In genomic region chrX:7068400-7068799, ce11 we compare ENCODE assay signal across 3 worm cellular contexts.
A peak's percentile ranks its signal among the peaks of the same experiment; 100 is the strongest.
TF ChIP-seq lines count a peak whose summit lies in the region.

Gene pdi-6, minus strand, starts transcription at chrX:7068563.

TF ChIP-seq in whole organism, L2 larva, 48 proteins besides CTCF, POLR2A, EP300 and RAD21 (continued from another document):
- TF ChIP-seq snpc-4 (tag; optimal IDR thresholded peaks at IDR 0.05; lab: Kevin White, UChicago) (peak; percentile 43), ceh-82 (tag; optimal IDR thresholded peaks at IDR 0.05; lab: Kevin White, UChicago) (peak; percentile 60), unc-62 (GFP tag; optimal IDR thresholded peaks at IDR 0.05; lab: Kevin White, UChicago) (no peak), sma-3 (GFP tag; optimal IDR thresholded peaks at IDR 0.05; lab: Kevin White, UChicago) (peak; percentile 95), nhr-77 (tag; optimal IDR thresholded peaks at IDR 0.05; lab: Kevin White, UChicago) (peak; percentile 44), elt-1 (tag; optimal IDR thresholded peaks at IDR 0.05; lab: Kevin White, UChicago) (no peak), lin-13 (GFP tag; optimal IDR thresholded peaks at IDR 0.05; lab: Kevin White, UChicago) (peak; percentile 93), nhr-129 (tag; optimal IDR thresholded peaks at IDR 0.05; lab: Kevin White, UChicago) (peak; percentile 92), ztf-11 (tag; optimal IDR thresholded peaks at IDR 0.05; lab: Kevin White, UChicago) (no peak), nhr-237 (tag; optimal IDR thresholded peaks at IDR 0.05; lab: Kevin White, UChicago) (no peak), peb-1 (tag; optimal IDR thresholded peaks at IDR 0.05; lab: Kevin White, UChicago) (no peak), sma-9 (GFP tag; optimal IDR thresholded peaks at IDR 0.05; lab: Kevin White, UChicago) (peak; percentile 91), sma-9 (tag; optimal IDR thresholded peaks at IDR 0.05; lab: Kevin White, UChicago) (no peak), mdl-1 (tag; optimal IDR thresholded peaks at IDR 0.05; lab: Kevin White, UChicago) (peak; percentile 24 to 78), skn-1 (tag; optimal IDR thresholded peaks at IDR 0.05; lab: Kevin White, UChicago) (no peak), nhr-10 (tag; optimal IDR thresholded peaks at IDR 0.05; lab: Kevin White, UChicago) (peak; percentile 50), ztf-1 (GFP tag; conservative IDR thresholded peaks at IDR 0.05; lab: Robert Waterston, UW) (no peak), nhr-21 (tag; optimal IDR thresholded peaks at IDR 0.05; lab: Kevin White, UChicago) (peak; percentile 85), unc-55 (GFP tag; optimal IDR thresholded peaks at IDR 0.05; lab: Kevin White, UChicago) (peak; percentile 91), aly-2 (tag; optimal IDR thresholded peaks at IDR 0.05; lab: Kevin White, UChicago) (no peak), Y55F3AM.14 (GFP tag; optimal IDR thresholded peaks at IDR 0.05; lab: Kevin White, UChicago) (peak; percentile 59), nhr-23 (tag; optimal IDR thresholded peaks at IDR 0.05; lab: Kevin White, UChicago) (no peak), sem-4 (tag; optimal IDR thresholded peaks at IDR 0.05; lab: Kevin White, UChicago) (peak; percentile 79), zag-1 (tag; optimal IDR thresholded peaks at IDR 0.05; lab: Kevin White, UChicago) (peak; percentile 54), nhr-6 (tag; optimal IDR thresholded peaks at IDR 0.05; lab: Kevin White, UChicago) (peak; percentile 66), fos-1 (tag; optimal IDR thresholded peaks at IDR 0.05; lab: Kevin White, UChicago) (peak; percentile 93)

TF ChIP-seq in whole organism, L4 larva, 104 proteins besides CTCF, POLR2A, EP300 and RAD21 (continued from another document and continues in another):
- TF ChIP-seq hmg-1.1 (GFP tag; IDR thresholded peaks at IDR 0.05; lab: Robert Waterston, UW) (peak; percentile 87), nhr-25 (tag; optimal IDR thresholded peaks at IDR 0.05; lab: Kevin White, UChicago; ENCODE audit: borderline replicate concordance, insufficient read depth) (peak; percentile 73), zfp-3 (GFP tag; conservative IDR thresholded peaks at IDR 0.05; lab: Robert Waterston, UW) (peak; percentile 73; the same call in 1 of the 2 replicates), mdt-29 (GFP tag; IDR thresholded peaks at IDR 0.05; lab: Robert Waterston, UW) (no peak), rbr-2 (tag; optimal IDR thresholded peaks at IDR 0.05; lab: Kevin White, UChicago) (peak; percentile 89), lin-39 (tag; optimal IDR thresholded peaks at IDR 0.05; lab: Kevin White, UChicago) (no peak), dve-1 (tag; optimal IDR thresholded peaks at IDR 0.05; lab: Kevin White, UChicago; ENCODE audit: insufficient read depth) (peak; percentile 90), nhr-10 (tag; optimal IDR thresholded peaks at IDR 0.05; lab: Kevin White, UChicago) (peak; percentile 36), fos-1 (tag; optimal IDR thresholded peaks at IDR 0.05; lab: Kevin White, UChicago) (no peak), cey-2 (tag; optimal IDR thresholded peaks at IDR 0.05; lab: Kevin White, UChicago; ENCODE audit: borderline replicate concordance, insufficient read depth) (no peak), aly-2 (tag; optimal IDR thresholded peaks at IDR 0.05; lab: Kevin White, UChicago) (no peak), snpc-1.2 (GFP tag; IDR thresholded peaks at IDR 0.05; lab: Robert Waterston, UW) (no peak), egl-27 (tag; optimal IDR thresholded peaks at IDR 0.05; lab: Kevin White, UChicago) (no peak), lin-29 (GFP tag; IDR thresholded peaks at IDR 0.05; lab: Robert Waterston, UW) (peak; percentile 67; the same call in 1 of the 2 replicates), ZK337.2 (GFP tag; IDR thresholded peaks at IDR 0.05; lab: Robert Waterston, UW) (0 out of 2 replicates have a peak, but pooled peaks have one; percentile 59), nhr-102 (tag; optimal IDR thresholded peaks at IDR 0.05; lab: Kevin White, UChicago) (no peak), nhr-48 (tag; optimal IDR thresholded peaks at IDR 0.05; lab: Kevin White, UChicago) (peak; percentile 78), gei-8 (GFP tag; optimal IDR thresholded peaks at IDR 0.05; lab: Kevin White, UChicago) (no peak), nhr-41 (GFP tag; IDR thresholded peaks at IDR 0.05; lab: Robert Waterston, UW) (peak; percentile 36; the same call in 1 of the 2 replicates), mep-1 (tag; optimal IDR thresholded peaks at IDR 0.05; lab: Kevin White, UChicago) (peak; percentile 95), nhr-77 (tag; optimal IDR thresholded peaks at IDR 0.05; lab: Kevin White, UChicago) (peak; percentile 75), pqm-1 (tag; optimal IDR thresholded peaks at IDR 0.05; lab: Kevin White, UChicago) (peak; percentile 53), zip-11 (GFP tag; IDR thresholded peaks at IDR 0.05; lab: Robert Waterston, UW) (no peak), snpc-4 (tag; optimal IDR thresholded peaks at IDR 0.05; lab: Kevin White, UChicago) (no peak), arid-1 (GFP tag; conservative IDR thresholded peaks at IDR 0.05; lab: Robert Waterston, UW) (peak; percentile 37; the same call in 1 of the 2 replicates), php-3 (GFP tag; IDR thresholded peaks at IDR 0.05; lab: Robert Waterston, UW) (peak; percentile 80), unc-130 (GFP tag; optimal IDR thresholded peaks at IDR 0.05; lab: Kevin White, UChicago) (peak; percentile 18), D1046.2 (GFP tag; IDR thresholded peaks at IDR 0.05; lab: Robert Waterston, UW) (0 out of 2 replicates have a peak, but pooled peaks have one; percentile 70), saeg-2 (GFP tag; IDR thresholded peaks at IDR 0.05; lab: Robert Waterston, UW) (no peak), set-16 (GFP tag; IDR thresholded peaks at IDR 0.05; lab: Robert Waterston, UW) (no peak), lin-13 (GFP tag; optimal IDR thresholded peaks at IDR 0.05; lab: Kevin White, UChicago) (peak; percentile 94), jun-1 (tag; optimal IDR thresholded peaks at IDR 0.05; lab: Kevin White, UChicago) (peak; percentile 58), F37D6.2 (tag; optimal IDR thresholded peaks at IDR 0.05; lab: Kevin White, UChicago) (peak; percentile 66), dpl-1 (GFP tag; optimal IDR thresholded peaks at IDR 0.05; lab: Kevin White, UChicago) (peak; percentile 82), zfp-2 (tag; optimal IDR thresholded peaks at IDR 0.05; lab: Kevin White, UChicago) (peak; percentile 27), ztf-7 (tag; optimal IDR thresholded peaks at IDR 0.05; lab: Kevin White, UChicago) (peak; percentile 13), mdl-1 (tag; optimal IDR thresholded peaks at IDR 0.05; lab: Kevin White, UChicago) (peak; percentile 51 to 82), nhr-11 (tag; optimal IDR thresholded peaks at IDR 0.05; lab: Kevin White, UChicago) (peak; percentile 85), vab-7 (GFP tag; IDR thresholded peaks at IDR 0.05; lab: Robert Waterston, UW) (peak; percentile 63), F44E2.7 (GFP tag; IDR thresholded peaks at IDR 0.05; lab: Robert Waterston, UW) (no peak), fkh-10 (GFP tag; optimal IDR thresholded peaks at IDR 0.05; lab: Kevin White, UChicago) (peak; percentile 60), ces-1 (GFP tag; optimal IDR thresholded peaks at IDR 0.05; lab: Kevin White, UChicago) (no peak), ctbp-1 (GFP tag; IDR thresholded peaks at IDR 0.05; lab: Robert Waterston, UW) (0 out of 2 replicates have a peak, but pooled peaks have one; percentile 30), ZK546.5 (tag; optimal IDR thresholded peaks at IDR 0.05; lab: Kevin White, UChicago) (no peak), nhr-6 (tag; optimal IDR thresholded peaks at IDR 0.05; lab: Kevin White, UChicago) (peak; percentile 80), Y5F2A.4 (GFP tag; optimal IDR thresholded peaks at IDR 0.05; lab: Kevin White, UChicago) (no peak), F26F4.8 (GFP tag; conservative IDR thresholded peaks at IDR 0.05; lab: Robert Waterston, UW) (no peak), unc-62 (GFP tag; optimal IDR thresholded peaks at IDR 0.05 in 1 of 2; lab: Kevin White, UChicago) (no peak), unc-62 (tag; optimal IDR thresholded peaks at IDR 0.05; lab: Kevin White, UChicago) (no peak), ama-1 (optimal IDR thresholded peaks at IDR 0.05; lab: Kevin White, UChicago) (no peak), lsy-2 (tag; optimal IDR thresholded peaks at IDR 0.05; lab: Kevin White, UChicago) (peak; percentile 81 to 93), hlh-30 (tag; optimal IDR thresholded peaks at IDR 0.05; lab: Kevin White, UChicago; ENCODE audit: insufficient read depth) (peak; percentile 90), attf-4 (tag; optimal IDR thresholded peaks at IDR 0.05; lab: Kevin White, UChicago) (no peak), R02D3.7 (tag; optimal IDR thresholded peaks at IDR 0.05; lab: Kevin White, UChicago) (no peak)

TF ChIP-seq in whole organism, late embryonic, 69 proteins besides CTCF, POLR2A, EP300 and RAD21 (continued from another document):
- peak; percentile 48 for TF ChIP-seq sdc-2 (tag; optimal IDR thresholded peaks at IDR 0.05; lab: Kevin White, UChicago)
- no peak for TF ChIP-seq pag-3 (tag; optimal IDR thresholded peaks at IDR 0.05; lab: Kevin White, UChicago; ENCODE audit: borderline replicate concordance)
- no peak for TF ChIP-seq madf-2 (tag; optimal IDR thresholded peaks at IDR 0.05; lab: Kevin White, UChicago)
- peak; percentile 20 for TF ChIP-seq fax-1 (tag; optimal IDR thresholded peaks at IDR 0.05; lab: Kevin White, UChicago)
- peak; percentile 73 for TF ChIP-seq rnt-1 (tag; optimal IDR thresholded peaks at IDR 0.05; lab: Kevin White, UChicago)
- TF ChIP-seq ceh-18 (tag; optimal IDR thresholded peaks at IDR 0.05; lab: Kevin White, UChicago): peak; percentile 42
- no peak for TF ChIP-seq syd-9 (tag; optimal IDR thresholded peaks at IDR 0.05; lab: Kevin White, UChicago)
- no peak for TF ChIP-seq sox-2 (GFP tag; IDR thresholded peaks at IDR 0.05; lab: Robert Waterston, UW)
- no peak for TF ChIP-seq ceh-6 (GFP tag; optimal IDR thresholded peaks at IDR 0.05; lab: Kevin White, UChicago)
- TF ChIP-seq C08G9.2 (tag; optimal IDR thresholded peaks at IDR 0.05; lab: Kevin White, UChicago): peak; percentile 80
- TF ChIP-seq ceh-30 (tag; optimal IDR thresholded peaks at IDR 0.05; lab: Kevin White, UChicago): no peak
- TF ChIP-seq ceh-34 (tag; optimal IDR thresholded peaks at IDR 0.05; lab: Kevin White, UChicago): peak; percentile 67
- peak; percentile 70 for TF ChIP-seq hlh-8 (tag; optimal IDR thresholded peaks at IDR 0.05; lab: Kevin White, UChicago)
- TF ChIP-seq ref-2 (tag; optimal IDR thresholded peaks at IDR 0.05; lab: Kevin White, UChicago): peak; percentile 49
- peak; percentile 100 for TF ChIP-seq nfya-1 (tag; optimal IDR thresholded peaks at IDR 0.05; lab: Kevin White, UChicago)
- TF ChIP-seq hlh-30 (tag; optimal IDR thresholded peaks at IDR 0.05; lab: Kevin White, UChicago; ENCODE audit: insufficient read depth): peak; percentile 63
- TF ChIP-seq elt-4 (tag; optimal IDR thresholded peaks at IDR 0.05; lab: Kevin White, UChicago): no peak
- peak; percentile 60 for TF ChIP-seq elt-2 (tag; optimal IDR thresholded peaks at IDR 0.05; lab: Kevin White, UChicago)
- TF ChIP-seq ets-4 (tag; optimal IDR thresholded peaks at IDR 0.05; lab: Kevin White, UChicago): peak; percentile 76
- no peak for TF ChIP-seq hlh-13 (GFP tag; optimal IDR thresholded peaks at IDR 0.05; lab: Kevin White, UChicago)
